Worm (Caenorhabditis elegans) whole organism, L3 larva: ENCODE data around the gene tbc-12.

Experiments
- ZK546.5 ChIP-seq: sonication (generic microtip); optimal IDR thresholded peaks from 2 replicates; lab custom pipeline; 2017; ENCODE audit warnings: missing biosample characterization, missing genetic modification characterization
- ceh-16 ChIP-seq: sonication (generic microtip); optimal IDR thresholded peaks from 2 replicates; lab custom pipeline; 2017; ENCODE audit warnings: missing biosample characterization, missing genetic modification characterization
- elt-3 ChIP-seq, 3 experiments: fragments of 150-350 bp in 1 of 3; sonication (generic microtip) in 2 of 3; optimal IDR thresholded peaks; 2 replicates in 2 of 3; 4 replicates in 1 of 3; lab custom pipeline; 2014 to 2017; ENCODE audit warnings: missing biosample characterization in 3 of 3, missing genetic modification characterization in 3 of 3
- fos-1 ChIP-seq: fragments of 150-350 bp; optimal IDR thresholded peaks from 2 replicates; lab custom pipeline; 2014; ENCODE audit warnings: missing biosample characterization, missing genetic modification characterization
- jun-1 ChIP-seq: fragments of 150-350 bp; optimal IDR thresholded peaks from 2 replicates; lab custom pipeline; 2014; ENCODE audit warnings: missing biosample characterization, missing genetic modification reagents, missing genetic modification characterization
- lin-39 ChIP-seq: fragments of 150-350 bp; optimal IDR thresholded peaks from 2 replicates; lab custom pipeline; 2018; ENCODE audit warnings: missing biosample characterization, missing genetic modification reagents, missing genetic modification characterization
- nhr-11 ChIP-seq: fragments of 150-350 bp; optimal IDR thresholded peaks from 2 replicates; lab custom pipeline; 2014; ENCODE audit warnings: missing biosample characterization, missing genetic modification characterization
- nhr-67 ChIP-seq: fragments of 150-350 bp; optimal IDR thresholded peaks from 2 replicates; lab custom pipeline; 2014; ENCODE audit warnings: missing biosample characterization, missing genetic modification characterization
- nhr-76 ChIP-seq: fragments of 150-350 bp; sonication (generic microtip); optimal IDR thresholded peaks from 5 replicates; lab custom pipeline; 2014; ENCODE audit warnings: missing biosample characterization, missing genetic modification characterization
- pha-4 ChIP-seq: fragments of 150-350 bp; optimal IDR thresholded peaks from 2 replicates; lab custom pipeline; 2014; ENCODE audit warnings: missing biosample characterization, missing genetic modification reagents, missing genetic modification characterization
- unc-62 ChIP-seq: fragments of 150-350 bp; sonication (generic microtip); optimal IDR thresholded peaks from 4 replicates; lab custom pipeline; 2014; ENCODE audit warnings: missing biosample characterization, missing genetic modification reagents, missing genetic modification characterization
- ztf-11 ChIP-seq: fragments of 150-350 bp; optimal IDR thresholded peaks from 2 replicates; lab custom pipeline; 2014; ENCODE audit warnings: missing biosample characterization, missing genetic modification characterization

- peak; percentile 70 for TF ChIP-seq pha-4
- TF ChIP-seq elt-3 (tag; optimal IDR thresholded peaks at IDR 0.05; lab: Kevin White, UChicago), result no peak
- TF ChIP-seq ceh-16 (tag; lab: Kevin White, UChicago), result no peak
- TF ChIP-seq jun-1 (tag; lab: Kevin White, UChicago), result peak; percentile 39
- TF ChIP-seq ZK546.5 (tag; lab: Kevin White, UChicago), result no peak
- no peak for TF ChIP-seq nhr-11 (tag; lab: Kevin White, UChicago)
- TF ChIP-seq unc-62 (GFP tag; lab: Kevin White, UChicago), result no peak
- TF ChIP-seq ztf-11, result no peak
- TF ChIP-seq nhr-67 (tag; lab: Kevin White, UChicago), result no peak
- peak; percentile 62 for TF ChIP-seq fos-1 (tag; lab: Kevin White, UChicago)
- TF ChIP-seq nhr-76 (tag; lab: Kevin White, UChicago), result no peak
- TF ChIP-seq lin-39, result peak; percentile 30
Measured at ce11 chrX:2549322-2549721, 17.1 kb upstream of the tbc-12 start.
